Fruit fly (Drosophila melanogaster) S2 (cell line): ENCODE measurements around the gene CG33285.

Source experiments
- CG8478 ChIP-seq: fragments of >200 bp; optimal IDR thresholded peaks from 2 replicates; lab custom pipeline; 2018
- CTCF ChIP-seq, 2 experiments: fragments of >200 bp; optimal IDR thresholded peaks; 2 replicates each; lab custom pipeline; 2018

CG33285 gene

DNA sequence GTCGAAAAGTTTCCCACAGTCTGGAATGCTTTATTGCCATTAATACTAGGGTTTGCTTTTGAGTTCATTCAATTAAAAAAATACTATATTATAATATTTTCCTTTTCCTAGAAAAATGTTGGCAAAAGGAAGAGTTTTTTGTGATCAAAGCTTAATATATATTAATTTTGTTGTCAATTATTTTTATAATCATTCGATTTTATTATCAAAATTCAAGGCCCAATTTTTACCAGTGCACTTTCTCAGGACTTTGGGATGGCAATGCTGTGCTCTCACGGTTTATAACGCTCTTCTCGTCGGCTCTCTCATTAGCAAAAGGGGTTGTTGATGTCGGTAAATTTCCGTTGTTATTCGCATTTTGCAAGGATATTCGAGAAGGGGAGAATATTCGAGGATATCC is 41.8 kb downstream of the CG33285 start:
- no peak for TF ChIP-seq CTCF (optimal IDR thresholded peaks at IDR 0.05; lab: Kevin White, UChicago)
- TF ChIP-seq CG8478 (lab: Kevin White, UChicago): no peak

DNA sequence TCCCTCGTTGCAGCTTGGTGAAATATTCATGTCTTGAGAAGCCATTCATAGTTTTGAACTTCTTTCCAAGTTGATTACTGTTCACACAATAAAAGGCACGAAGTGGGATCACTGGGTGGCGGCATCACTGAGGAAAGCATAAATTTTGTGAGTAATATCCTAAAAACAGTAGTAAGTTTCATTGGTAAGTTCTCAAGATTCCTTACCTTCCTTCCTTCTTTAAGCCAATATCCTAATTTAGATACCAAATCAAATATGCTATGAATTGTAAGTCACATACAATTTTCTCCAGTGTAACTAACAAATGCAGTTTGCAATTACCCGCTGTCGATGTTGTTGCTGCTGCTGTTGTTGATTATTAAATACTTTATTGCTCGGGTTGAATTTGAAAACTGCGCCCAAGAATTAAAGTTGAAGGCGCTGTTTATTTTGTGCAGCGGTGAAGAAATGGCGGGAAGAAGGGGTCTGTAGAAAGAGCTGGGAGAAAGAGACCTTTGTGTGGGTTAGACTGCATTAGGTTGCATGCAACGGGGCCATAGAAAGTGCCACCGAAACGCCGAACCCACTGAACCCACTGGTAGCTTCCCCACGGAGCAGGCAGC is 42.6 kb downstream of the CG33285 start:
- TF ChIP-seq CTCF (optimal IDR thresholded peaks at IDR 0.05; lab: Kevin White, UChicago) (no peak), CG8478 (lab: Kevin White, UChicago) (no peak)

DNA sequence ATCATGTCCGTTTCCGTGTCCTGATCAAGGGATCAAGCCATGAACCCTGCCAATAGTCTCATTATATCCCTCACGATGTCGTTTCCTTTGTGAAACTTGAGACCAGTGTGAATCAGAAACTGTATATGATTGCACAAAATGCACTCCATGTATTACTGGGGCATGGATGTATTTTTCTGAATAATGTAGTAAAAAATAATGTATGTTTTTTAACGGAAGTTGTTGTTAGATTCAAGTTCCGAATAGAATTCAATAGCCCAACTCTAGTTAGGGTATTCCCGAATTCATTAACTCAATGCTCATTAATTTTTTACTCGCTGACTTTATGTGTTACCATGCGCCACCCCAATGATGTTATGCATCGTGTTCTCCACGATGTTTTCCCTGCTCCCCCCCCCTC is 44.1 kb downstream of the CG33285 start:
- no peak for TF ChIP-seq CG8478 (lab: Kevin White, UChicago)
- TF ChIP-seq CTCF (optimal IDR thresholded peaks at IDR 0.05; lab: Kevin White, UChicago): no peak

DNA sequence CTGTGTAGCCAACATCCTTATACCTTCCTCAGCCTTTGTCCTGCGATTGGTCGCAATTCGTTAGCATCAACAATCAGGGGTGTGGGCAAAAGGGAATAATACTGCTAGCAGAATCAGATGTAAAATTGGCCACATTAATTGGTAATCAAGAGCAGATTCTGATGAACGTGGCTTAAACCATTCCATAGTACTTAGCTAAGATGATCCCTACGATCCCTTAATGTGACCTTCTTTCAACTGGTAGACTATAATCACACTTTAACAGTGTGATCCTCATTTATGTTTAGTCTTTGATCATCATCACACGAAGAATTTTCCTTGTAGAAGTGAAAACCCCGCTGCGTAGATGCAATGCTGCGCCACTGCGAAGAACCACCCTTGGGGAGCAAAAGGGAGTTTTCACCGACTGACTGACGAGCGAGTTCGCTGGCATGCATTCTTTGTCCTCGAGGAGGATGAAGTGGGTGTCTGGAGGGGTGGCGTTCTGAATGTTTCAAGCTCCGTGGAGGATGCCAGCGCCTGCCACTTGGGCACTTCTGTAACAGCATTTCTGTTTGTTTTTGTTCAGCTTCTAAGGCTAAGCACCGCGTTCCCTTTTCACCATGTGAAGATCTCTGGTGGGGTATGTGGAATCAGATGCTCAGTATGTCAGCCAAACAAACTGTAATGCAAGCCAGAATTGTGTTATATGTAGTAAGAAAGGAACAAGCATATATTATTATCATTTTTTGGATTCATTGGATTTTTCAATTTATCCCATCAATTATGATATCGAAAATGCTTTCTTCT is 44.7 kb downstream of the CG33285 start:
- TF ChIP-seq CG8478 (lab: Kevin White, UChicago) (no peak), CTCF (optimal IDR thresholded peaks at IDR 0.05; lab: Kevin White, UChicago) (no peak)

DNA sequence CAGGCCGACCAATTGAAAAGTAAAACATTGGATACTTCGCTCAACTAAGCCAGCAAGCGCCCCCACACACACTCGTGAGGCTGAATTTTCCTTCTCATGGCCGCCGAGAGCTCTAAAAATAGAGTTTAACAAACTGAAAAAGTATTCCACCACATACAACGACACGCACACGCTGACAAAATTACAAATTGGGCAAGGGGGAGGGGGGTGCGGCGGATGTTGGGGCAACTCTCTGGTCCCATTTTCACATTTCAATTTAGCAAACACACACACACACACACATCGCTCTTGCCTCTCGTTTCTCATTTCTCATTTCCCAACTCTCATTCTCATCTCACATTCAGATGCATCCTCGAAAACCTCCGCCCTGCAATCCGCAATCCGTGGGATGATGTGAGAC is 45.4 kb downstream of the CG33285 start:
- TF ChIP-seq CTCF (optimal IDR thresholded peaks at IDR 0.05; lab: Kevin White, UChicago): no peak
- no peak for TF ChIP-seq CG8478 (lab: Kevin White, UChicago)

DNA sequence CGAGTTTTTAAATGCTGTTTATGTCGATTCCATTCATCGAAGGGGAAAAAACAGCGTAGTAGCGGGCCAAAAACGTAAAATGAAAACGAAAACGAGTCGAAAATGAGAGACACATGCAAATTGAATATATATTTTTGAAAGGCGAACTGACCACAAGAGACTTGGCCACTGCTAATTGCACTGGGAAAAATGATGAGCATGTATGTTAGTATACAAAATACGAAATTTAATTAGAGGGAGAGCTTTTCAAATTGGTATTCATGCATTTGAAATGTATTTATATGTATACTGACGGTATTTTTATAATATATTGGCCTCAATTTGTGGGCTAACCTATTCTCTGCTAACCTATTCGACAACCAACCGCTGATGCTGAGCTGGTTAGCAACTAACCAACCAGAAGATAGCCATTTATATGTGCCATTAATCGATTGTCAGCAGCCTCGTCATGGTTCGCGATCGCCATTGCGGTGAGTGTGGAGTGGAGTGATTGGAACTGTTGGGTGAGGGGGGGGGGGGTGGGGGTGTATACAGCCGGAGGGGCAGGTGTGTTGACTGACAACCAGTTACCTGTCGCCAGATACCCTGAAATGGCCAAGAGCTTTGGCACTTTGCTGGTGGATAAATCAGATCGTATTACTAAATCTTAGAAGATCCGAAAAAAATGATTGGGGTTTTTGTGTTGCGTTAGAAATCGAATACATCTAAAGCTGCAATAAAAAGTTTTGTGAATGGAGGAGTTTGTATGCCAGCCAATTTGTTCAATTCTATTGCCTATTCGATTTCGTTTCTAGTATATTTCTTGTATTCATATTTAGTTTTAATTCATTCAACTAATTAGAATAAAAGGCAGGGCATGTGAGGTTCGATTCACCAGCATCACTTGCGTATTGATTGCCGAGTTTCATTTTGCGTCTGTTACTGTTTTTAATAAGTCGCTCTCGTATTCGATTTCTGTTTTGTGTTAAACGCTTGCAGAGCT is 46.5 kb downstream of the CG33285 start:
- TF ChIP-seq CTCF (optimal IDR thresholded peaks at IDR 0.05; lab: Kevin White, UChicago): no peak
- no peak for TF ChIP-seq CG8478 (lab: Kevin White, UChicago)

DNA sequence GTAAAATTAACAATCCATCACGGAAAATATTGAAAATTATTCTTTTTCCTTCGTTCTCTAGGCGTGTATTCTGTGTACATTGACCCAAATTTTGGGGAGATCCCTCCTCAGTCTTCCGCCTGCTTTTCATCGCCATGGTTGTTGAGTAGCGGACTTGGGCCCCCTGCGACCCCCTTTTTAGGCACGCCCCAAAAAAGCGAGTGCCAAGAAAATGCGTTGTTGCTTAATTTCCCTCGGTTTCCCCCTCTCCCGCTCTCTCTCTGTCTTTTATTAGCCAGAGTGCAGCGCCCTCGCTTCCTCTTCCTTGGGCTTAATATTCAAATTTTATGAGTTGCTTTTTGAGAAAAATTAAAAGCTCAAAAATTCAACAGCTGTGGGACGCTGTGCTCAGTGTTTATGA is 48.0 kb downstream of the CG33285 start:
- TF ChIP-seq CG8478 (lab: Kevin White, UChicago): no peak
- no peak for TF ChIP-seq CTCF (optimal IDR thresholded peaks at IDR 0.05; lab: Kevin White, UChicago)
